Fruit fly (Drosophila melanogaster) S2 (cell line): ENCODE results near the gene Cpr62Bc.

ENCODE experiments used
- CG8478 ChIP-seq: fragments of >200 bp; optimal IDR thresholded peaks from 2 replicates; lab custom pipeline; 2018
- CTCF ChIP-seq, 2 experiments: fragments of >200 bp; optimal IDR thresholded peaks; 2 replicates each; lab custom pipeline; 2018

- TF ChIP-seq CTCF (optimal IDR thresholded peaks at IDR 0.05; lab: Kevin White, UChicago) = no peak
- no peak for TF ChIP-seq CG8478 (lab: Kevin White, UChicago)
Observed at dm6 chr3L:1856467-1857350, 14.8 kb upstream of the Cpr62Bc start, which contains the start of gene CG12024.
